Fruit fly (Drosophila melanogaster): Measurements from ENCODE around the gene Ddrgk1.
A peak's percentile ranks its signal among the peaks of the same experiment; 100 is the strongest.

The Ddrgk1 gene

dm6 chr3R:21176663-21177145, 38.2 kb upstream of the Ddrgk1 start (continued):
- no peak for TF ChIP-seq hb (GFP tag; IDR thresholded peaks at IDR 0.05; ENCODE audit: partially characterized antibody)
- peak; percentile 43; the same call in 1 of the 2 replicates for TF ChIP-seq CG9932 (GFP tag; IDR thresholded peaks at IDR 0.05)
- 0 out of 3 replicates have a peak, but pooled peaks have one; percentile 32 for TF ChIP-seq tgo (GFP tag; IDR thresholded peaks at IDR 0.05)
- TF ChIP-seq schlank (tag; optimal IDR thresholded peaks at IDR 0.05), result peak; percentile 23
- TF ChIP-seq Med (GFP tag), result peak; percentile 85
- TF ChIP-seq aop (GFP tag; IDR thresholded peaks at IDR 0.05), result no peak
- no peak for TF ChIP-seq NK7.1 (GFP tag; optimal IDR thresholded peaks at IDR 0.05)
- peak; percentile 76 for TF ChIP-seq CG18599 (GFP tag; optimal IDR thresholded peaks at IDR 0.05)
- peak; percentile 41 for TF ChIP-seq al (GFP tag; IDR thresholded peaks at IDR 0.05)
- peak; percentile 72 for TF ChIP-seq CG32532 (GFP tag; IDR thresholded peaks at IDR 0.05)
- TF ChIP-seq ATbp (GFP tag; optimal IDR thresholded peaks at IDR 0.05), result peak; percentile 35
- TF ChIP-seq Fer1 (GFP tag; optimal IDR thresholded peaks at IDR 0.05), result peak; percentile 36
- peak; percentile 23 for TF ChIP-seq oc (tag; optimal IDR thresholded peaks at IDR 0.05)
- TF ChIP-seq cas (GFP tag; IDR thresholded peaks at IDR 0.05), result no peak
- peak; percentile 10 for TF ChIP-seq CG1647 (GFP tag; optimal IDR thresholded peaks at IDR 0.05)
- peak; percentile 46; the same call in 1 of the 3 replicates for TF ChIP-seq Dbx (GFP tag; IDR thresholded peaks at IDR 0.05)
- peak in 1 of 2 experiments; percentile 16 for TF ChIP-seq Eip74EF (GFP tag; optimal IDR thresholded peaks at IDR 0.05)
- peak; percentile 26; the same call in 1 of the 2 replicates for TF ChIP-seq vvl (GFP tag; IDR thresholded peaks at IDR 0.05)
- TF ChIP-seq CG13424 (tag; optimal IDR thresholded peaks at IDR 0.05), result no peak
- no peak for TF ChIP-seq Bgb (GFP tag; IDR thresholded peaks at IDR 0.05; ENCODE audit: partially characterized antibody)
- peak; percentile 89 for TF ChIP-seq CG13894 (tag; optimal IDR thresholded peaks at IDR 0.05)
- TF ChIP-seq danr (GFP tag; IDR thresholded peaks at IDR 0.05), result peak; percentile 38; the same call in 1 of the 2 replicates
- TF ChIP-seq Asciz (GFP tag; optimal IDR thresholded peaks at IDR 0.05), result peak; percentile 52
- no peak for TF ChIP-seq pan (optimal IDR thresholded peaks at IDR 0.05)
- peak in 1 of 2 experiments; percentile 32 for TF ChIP-seq pan (GFP tag; optimal IDR thresholded peaks at IDR 0.05 in 1 of 2, IDR thresholded peaks at IDR 0.05 in 1 of 2)
- TF ChIP-seq wek (GFP tag; optimal IDR thresholded peaks at IDR 0.05), result peak; percentile 31
- no peak for TF ChIP-seq maf-S (GFP tag; optimal IDR thresholded peaks at IDR 0.05)
- no peak for TF ChIP-seq CG6654 (GFP tag; optimal IDR thresholded peaks at IDR 0.05)
- TF ChIP-seq BtbVII (GFP tag; optimal IDR thresholded peaks at IDR 0.05), result peak; percentile 66
- peak; percentile 69 for TF ChIP-seq D19B (GFP tag; optimal IDR thresholded peaks at IDR 0.05)
- peak; percentile 28 for TF ChIP-seq Blimp-1 (GFP tag; optimal IDR thresholded peaks at IDR 0.05)
- no peak for TF ChIP-seq CG4854 (GFP tag; optimal IDR thresholded peaks at IDR 0.05)
- peak; percentile 39; the same call in 1 of the 3 replicates for TF ChIP-seq row (GFP tag; IDR thresholded peaks at IDR 0.05)
- peak; percentile 27 for TF ChIP-seq CG14710 (tag; optimal IDR thresholded peaks at IDR 0.05)
- TF ChIP-seq grau (tag; optimal IDR thresholded peaks at IDR 0.05), result no peak
- TF ChIP-seq onecut (GFP tag; IDR thresholded peaks at IDR 0.05), result peak; percentile 33; the same call in 1 of the 2 replicates
- TF ChIP-seq Hmr (GFP tag; optimal IDR thresholded peaks at IDR 0.05), result peak; percentile 66
- TF ChIP-seq CG4424 (GFP tag; optimal IDR thresholded peaks at IDR 0.05), result peak; percentile 5
- TF ChIP-seq dmrt99B (tag; optimal IDR thresholded peaks at IDR 0.05), result peak; percentile 30
- TF ChIP-seq phol (tag; optimal IDR thresholded peaks at IDR 0.05), result no peak
- TF ChIP-seq pnt (GFP tag; optimal IDR thresholded peaks at IDR 0.05), result no peak
- peak; percentile 13 for TF ChIP-seq Sox102F (GFP tag; optimal IDR thresholded peaks at IDR 0.05)
- peak; percentile 9 for TF ChIP-seq Side (GFP tag; optimal IDR thresholded peaks at IDR 0.05)
- TF ChIP-seq Hey (tag; optimal IDR thresholded peaks at IDR 0.05), result no peak
- TF ChIP-seq Dp (GFP tag; optimal IDR thresholded peaks at IDR 0.05), result no peak
- TF ChIP-seq lab (GFP tag; optimal IDR thresholded peaks at IDR 0.05), result peak; percentile 77
- TF ChIP-seq yki (optimal IDR thresholded peaks at IDR 0.05), result no peak
- TF ChIP-seq CG10209 (GFP tag; optimal IDR thresholded peaks at IDR 0.05), result peak; percentile 24
- TF ChIP-seq CG4328 (GFP tag; optimal IDR thresholded peaks at IDR 0.05), result peak; percentile 22
- peak; percentile 26 for TF ChIP-seq nmo (GFP tag; optimal IDR thresholded peaks at IDR 0.05)
